Worm (Caenorhabditis elegans) whole organism, mixed stage, embryonic: Measurements from ENCODE around the gene mrps-28.

Experiments
- M03D4.4 ChIP-seq: sonication (generic microtip); optimal IDR thresholded peaks from 2 replicates; lab custom pipeline; 2017; ENCODE audit warnings: mild to moderate bottlenecking, missing genetic modification characterization, missing compliant biosample characterization
- bed-3 ChIP-seq: fragments of 200-800 bp; sonication (Bioruptor generic); optimal IDR thresholded peaks from 3 replicates; lab custom pipeline; 2018; ENCODE audit warnings: mild to moderate bottlenecking, missing genetic modification characterization, moderate library complexity, missing compliant biosample characterization
- blmp-1 ChIP-seq: fragments of 150-350 bp; optimal IDR thresholded peaks from 2 replicates; lab custom pipeline; 2014; ENCODE audit warnings: missing biosample characterization, missing genetic modification characterization
- ceh-39 ChIP-seq: fragments of 150-350 bp; optimal IDR thresholded peaks from 2 replicates; lab custom pipeline; 2014; ENCODE audit warnings: missing biosample characterization, missing genetic modification characterization
- ceh-43 ChIP-seq: fragments of 200-800 bp; sonication (Bioruptor generic); optimal IDR thresholded peaks from 2 replicates; lab custom pipeline; 2018; ENCODE audit warnings: mild to moderate bottlenecking, missing genetic modification characterization, moderate library complexity, missing compliant biosample characterization
- ceh-83 ChIP-seq: fragments of 200-800 bp; sonication (Bioruptor generic); optimal IDR thresholded peaks from 2 replicates; lab custom pipeline; 2018; ENCODE audit warnings: mild to moderate bottlenecking, missing genetic modification characterization, missing compliant biosample characterization
- ces-1 ChIP-seq: fragments of 150-350 bp; optimal IDR thresholded peaks from 2 replicates; lab custom pipeline; 2014; ENCODE audit warnings: missing biosample characterization, missing genetic modification reagents, missing genetic modification characterization
- cnd-1 ChIP-seq: fragments of 200-800 bp; sonication (Bioruptor generic); optimal IDR thresholded peaks from 2 replicates; lab custom pipeline; 2018; ENCODE audit warnings: mild to moderate bottlenecking, missing genetic modification characterization, missing compliant biosample characterization
- drap-1 ChIP-seq: fragments of 200-800 bp; sonication (Bioruptor generic); optimal IDR thresholded peaks from 3 replicates; lab custom pipeline; 2018; ENCODE audit warnings: mild to moderate bottlenecking, missing genetic modification characterization, missing compliant biosample characterization
- elt-1 ChIP-seq: sonication (generic microtip); optimal IDR thresholded peaks from 2 replicates; lab custom pipeline; 2017; ENCODE audit warnings: missing genetic modification characterization, mild to moderate bottlenecking, missing compliant biosample characterization, antibody characterized with exemption, moderate library complexity, borderline replicate concordance; ENCODE audit not compliant: insufficient read depth
- elt-3 ChIP-seq: fragments of 150-350 bp; optimal IDR thresholded peaks from 2 replicates; lab custom pipeline; 2014; ENCODE audit warnings: missing biosample characterization, missing genetic modification characterization
- flh-1 ChIP-seq: fragments of 200-800 bp; sonication (Bioruptor generic); optimal IDR thresholded peaks from 2 replicates; lab custom pipeline; 2018; ENCODE audit warnings: mild to moderate bottlenecking, missing genetic modification characterization, moderate library complexity, missing compliant biosample characterization
- ham-2 ChIP-seq: fragments of 200-800 bp; sonication (Bioruptor generic); optimal IDR thresholded peaks from 2 replicates; lab custom pipeline; 2018; ENCODE audit warnings: mild to moderate bottlenecking, missing genetic modification characterization, missing compliant biosample characterization
- hlh-1 ChIP-seq: fragments of 150-350 bp; optimal IDR thresholded peaks from 2 replicates; lab custom pipeline; 2014; ENCODE audit warnings: missing biosample characterization, missing genetic modification reagents, missing genetic modification characterization
- lin-13 ChIP-seq: fragments of 150-350 bp; optimal IDR thresholded peaks from 2 replicates; lab custom pipeline; 2014; ENCODE audit warnings: missing biosample characterization, missing genetic modification characterization
- lin-32 ChIP-seq: fragments of 200-800 bp; sonication (Bioruptor generic); optimal IDR thresholded peaks from 2 replicates; lab custom pipeline; 2018; ENCODE audit warnings: mild to moderate bottlenecking, missing genetic modification characterization, missing compliant biosample characterization
- lsy-2 ChIP-seq: fragments of 150-350 bp; optimal IDR thresholded peaks from 2 replicates; lab custom pipeline; 2014; ENCODE audit warnings: missing biosample characterization, missing genetic modification characterization
- mab-5 ChIP-seq: fragments of 150-350 bp; optimal IDR thresholded peaks from 2 replicates; lab custom pipeline; 2014; ENCODE audit warnings: missing biosample characterization, missing genetic modification characterization
- mep-1 ChIP-seq: fragments of 150-350 bp; optimal IDR thresholded peaks from 2 replicates; lab custom pipeline; 2017; ENCODE audit warnings: missing biosample characterization, missing genetic modification reagents, missing genetic modification characterization, inconsistent platforms
- mls-2 ChIP-seq: sonication (generic microtip); optimal IDR thresholded peaks from 2 replicates; lab custom pipeline; 2016; ENCODE audit warnings: mild to moderate bottlenecking, missing genetic modification characterization, moderate library complexity, missing compliant biosample characterization
- nhr-12 ChIP-seq: fragments of 150-350 bp; optimal IDR thresholded peaks from 2 replicates; lab custom pipeline; 2014; ENCODE audit warnings: missing biosample characterization, missing genetic modification characterization
- nhr-237 ChIP-seq: fragments of 150-350 bp; optimal IDR thresholded peaks from 2 replicates; lab custom pipeline; 2014; ENCODE audit warnings: missing biosample characterization, missing genetic modification characterization
- nhr-28 ChIP-seq: fragments of 150-350 bp; optimal IDR thresholded peaks from 2 replicates; lab custom pipeline; 2014; ENCODE audit warnings: missing biosample characterization, missing genetic modification characterization
- nhr-76 ChIP-seq: sonication (generic microtip); optimal IDR thresholded peaks from 2 replicates; lab custom pipeline; 2017; ENCODE audit warnings: missing biosample characterization, missing genetic modification characterization
- pha-4 ChIP-seq: fragments of 150-350 bp; optimal IDR thresholded peaks from 2 replicates; lab custom pipeline; 2018; ENCODE audit warnings: missing biosample characterization, missing genetic modification reagents, missing genetic modification characterization
- sem-2 ChIP-seq: fragments of 200-800 bp; sonication (Bioruptor generic); optimal IDR thresholded peaks from 2 replicates; lab custom pipeline; 2018; ENCODE audit warnings: mild to moderate bottlenecking, missing genetic modification characterization, missing compliant biosample characterization
- snpc-4 ChIP-seq: fragments of 150-350 bp; optimal IDR thresholded peaks from 2 replicates; lab custom pipeline; 2014; ENCODE audit warnings: missing biosample characterization, missing genetic modification characterization
- sptf-1 ChIP-seq: sonication (generic microtip); optimal IDR thresholded peaks from 2 replicates; lab custom pipeline; 2017; ENCODE audit warnings: mild to moderate bottlenecking, missing genetic modification characterization, moderate library complexity, missing compliant biosample characterization
- unc-120 ChIP-seq: sonication (generic microtip); optimal IDR thresholded peaks from 2 replicates; lab custom pipeline; 2017; ENCODE audit warnings: missing genetic modification characterization, missing compliant biosample characterization; ENCODE audit not compliant: poor library complexity, severe bottlenecking
- unc-62 ChIP-seq: fragments of 150-350 bp; optimal IDR thresholded peaks from 2 replicates; lab custom pipeline; 2014; ENCODE audit warnings: missing biosample characterization, missing genetic modification reagents, missing genetic modification characterization
- zip-8 ChIP-seq: fragments of 150-350 bp; optimal IDR thresholded peaks from 2 replicates; lab custom pipeline; 2014; ENCODE audit warnings: missing biosample characterization, missing genetic modification characterization
- ztf-11 ChIP-seq: fragments of 150-350 bp; optimal IDR thresholded peaks from 2 replicates; lab custom pipeline; 2014; ENCODE audit warnings: missing biosample characterization, missing genetic modification characterization

mrps-28 gene

ce11 chrV:19643903-19644302 is at the start of gene mrps-28, which contains the start of gene Y43F8C.7:
mrps-28 (plus strand) TSS chrV:19644239.
Y43F8C.7 (minus strand) TSS chrV:19644030.
- TF ChIP-seq lin-32 = no peak
- peak; percentile 96 for TF ChIP-seq lsy-2 (tag; lab: Kevin White, UChicago)
- no peak for TF ChIP-seq unc-120 (tag; lab: Kevin White, UChicago)
- no peak for TF ChIP-seq zip-8 (tag; lab: Kevin White, UChicago)
- TF ChIP-seq mep-1 = no peak
- TF ChIP-seq M03D4.4 (tag; lab: Kevin White, UChicago) = no peak
- TF ChIP-seq nhr-12 (tag; lab: Kevin White, UChicago) = no peak
- TF ChIP-seq nhr-237 (tag; lab: Kevin White, UChicago) = no peak
- no peak for TF ChIP-seq elt-1 (tag; lab: Kevin White, UChicago)
- peak; percentile 48 for TF ChIP-seq lin-13
- TF ChIP-seq pha-4 = no peak
- no peak for TF ChIP-seq nhr-28
- no peak for TF ChIP-seq mls-2
- peak; percentile 83 for TF ChIP-seq ceh-39 (tag; lab: Kevin White, UChicago)
- no peak for TF ChIP-seq bed-3 (GFP tag; lab: Kevin White, UChicago)
- no peak for TF ChIP-seq ceh-43
- TF ChIP-seq ceh-83 = no peak
- TF ChIP-seq snpc-4 (tag; lab: Kevin White, UChicago) = no peak
- peak; percentile 82 for TF ChIP-seq ces-1 (GFP tag; lab: Kevin White, UChicago)
- TF ChIP-seq, all 35 proteins: peak for 4

ce11 chrV:19599087-19599486 is 45.0 kb upstream of the mrps-28 start:
- TF ChIP-seq mls-2 = no peak
- no peak for TF ChIP-seq sptf-1 (tag; lab: Kevin White, UChicago)
- no peak for TF ChIP-seq flh-1 (GFP tag; lab: Kevin White, UChicago)
- TF ChIP-seq lin-32 = no peak
- TF ChIP-seq ztf-11 (tag; lab: Kevin White, UChicago) = no peak
- TF ChIP-seq mab-5 (tag; lab: Kevin White, UChicago) = no peak
- no peak for TF ChIP-seq unc-120 (tag; lab: Kevin White, UChicago)
- no peak for TF ChIP-seq ham-2 (GFP tag; lab: Kevin White, UChicago)
- TF ChIP-seq snpc-4 (tag; lab: Kevin White, UChicago) = no peak
- TF ChIP-seq blmp-1 (tag; lab: Kevin White, UChicago) = no peak
- no peak for TF ChIP-seq pha-4
- TF ChIP-seq nhr-237 (tag; lab: Kevin White, UChicago) = no peak
- no peak for TF ChIP-seq hlh-1 (tag; lab: Kevin White, UChicago)
- TF ChIP-seq ceh-83 = no peak
- TF ChIP-seq cnd-1 (tag; lab: Kevin White, UChicago) = no peak
- no peak for TF ChIP-seq nhr-76
- TF ChIP-seq, all 35 proteins: peak for 0

DNA sequence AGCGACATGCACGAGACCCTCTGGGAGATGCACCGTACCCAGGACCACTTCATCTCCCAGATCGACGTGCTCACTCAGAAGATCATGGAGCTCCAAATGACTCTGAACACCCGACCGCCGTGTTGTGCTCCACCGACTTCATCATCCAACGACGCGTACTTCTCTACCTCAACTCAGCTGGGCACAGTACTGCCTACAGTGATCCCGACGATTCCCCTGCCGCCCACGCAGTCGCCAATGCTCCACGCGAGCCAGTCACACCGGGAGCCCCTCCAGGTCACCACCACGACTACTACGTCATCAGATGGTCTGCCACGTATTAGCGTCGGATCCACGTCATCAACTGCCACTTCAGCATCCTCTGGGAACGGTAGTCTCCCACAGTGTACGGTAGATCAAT is 38.6 kb upstream of the mrps-28 start:
- TF ChIP-seq sptf-1 (tag; lab: Kevin White, UChicago) (no peak), blmp-1 (tag; lab: Kevin White, UChicago) (no peak), nhr-76 (no peak), zip-8 (tag; lab: Kevin White, UChicago) (no peak), lsy-2 (tag; lab: Kevin White, UChicago) (no peak), sem-2 (GFP tag; lab: Kevin White, UChicago) (no peak), mep-1 (no peak), unc-120 (tag; lab: Kevin White, UChicago) (no peak), flh-1 (GFP tag; lab: Kevin White, UChicago) (no peak), mls-2 (no peak), M03D4.4 (tag; lab: Kevin White, UChicago) (no peak)

- TF ChIP-seq cnd-1 (tag; lab: Kevin White, UChicago) (no peak), mls-2 (no peak), ceh-43 (no peak), ces-1 (GFP tag; lab: Kevin White, UChicago) (no peak), sem-2 (GFP tag; lab: Kevin White, UChicago) (no peak), unc-62 (no peak), lin-32 (no peak), elt-3 (tag; lab: Kevin White, UChicago) (no peak), M03D4.4 (tag; lab: Kevin White, UChicago) (no peak), nhr-76 (no peak), hlh-1 (tag; lab: Kevin White, UChicago) (no peak), ceh-39 (tag; lab: Kevin White, UChicago) (no peak), lin-13 (no peak), blmp-1 (tag; lab: Kevin White, UChicago) (no peak), elt-1 (tag; lab: Kevin White, UChicago) (no peak), flh-1 (GFP tag; lab: Kevin White, UChicago) (no peak), drap-1 (no peak)
Measured at ce11 chrV:19605880-19606279, 38.2 kb upstream of the mrps-28 start, which contains the start of gene nlp-25. nlp-25 (plus strand) TSS chrV:19606180.
